Worm (Caenorhabditis elegans): Measurements from ENCODE around the gene fbxb-42.

Gene fbxb-42

DNA sequence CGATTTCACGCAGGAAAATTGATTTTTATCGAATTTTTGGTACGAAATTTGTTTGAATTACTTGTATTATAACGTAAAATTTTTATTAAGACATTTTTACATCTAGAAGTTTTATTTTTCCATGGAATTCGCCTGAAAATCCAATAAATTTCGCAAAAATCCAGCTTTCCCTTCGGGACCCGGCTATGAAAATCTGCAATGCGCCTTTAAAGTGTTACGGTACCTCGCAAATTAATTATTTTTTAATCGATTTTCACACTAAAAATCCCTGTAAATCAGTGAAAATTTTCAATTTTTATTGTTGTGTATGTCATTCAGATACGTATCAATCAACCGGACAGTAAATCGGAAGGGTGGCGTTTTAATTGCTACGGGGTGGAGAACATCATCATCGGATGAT, 36.5 kb upstream of the fbxb-42 start:
- TF ChIP-seq unc-55 (GFP tag; optimal IDR thresholded peaks at IDR 0.05) (no peak), madf-2 (tag; optimal IDR thresholded peaks at IDR 0.05) (no peak), ahr-1 (tag; optimal IDR thresholded peaks at IDR 0.05) (no peak), syd-9 (tag; optimal IDR thresholded peaks at IDR 0.05) (no peak), ceh-9 (tag; optimal IDR thresholded peaks at IDR 0.05) (no peak), T23F11.4 (GFP tag; optimal IDR thresholded peaks at IDR 0.05) (no peak), fkh-10 (GFP tag; optimal IDR thresholded peaks at IDR 0.05) (no peak), ceh-30 (tag; optimal IDR thresholded peaks at IDR 0.05) (no peak)

DNA sequence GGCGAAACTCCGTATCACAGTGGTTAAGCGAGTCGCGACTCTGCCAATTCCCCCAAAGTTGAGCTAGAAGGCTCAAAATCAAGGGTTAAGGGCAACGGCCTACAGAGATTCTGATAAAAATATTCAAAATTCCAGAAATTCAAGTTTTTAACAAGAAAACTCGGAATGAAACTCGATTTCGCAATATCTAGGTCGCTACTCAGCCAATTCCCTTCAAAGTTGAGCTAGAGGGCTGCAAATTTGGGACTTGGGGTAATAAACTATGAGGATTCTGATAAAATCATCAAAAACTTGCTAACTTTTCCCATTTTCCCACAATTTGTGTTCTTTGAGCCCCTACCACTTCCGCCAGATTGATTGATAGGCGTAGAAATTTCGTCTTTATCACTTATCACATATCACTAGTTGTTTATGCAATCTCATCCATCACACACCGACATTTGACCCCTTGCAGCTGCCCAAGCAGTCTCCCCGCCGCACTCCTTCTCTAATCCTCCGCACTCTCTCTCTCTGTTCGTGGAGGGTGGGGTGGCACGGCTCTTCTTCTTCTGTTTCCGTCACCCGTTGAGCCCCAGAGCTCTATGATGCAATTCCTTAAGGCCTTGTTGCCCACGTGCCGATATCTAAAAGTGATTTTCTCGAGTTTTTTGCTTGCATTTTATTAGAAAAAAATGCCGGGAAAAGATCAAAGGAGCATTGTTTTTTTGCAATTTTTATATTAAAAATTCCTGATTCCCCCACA, 35.6 kb upstream of the fbxb-42 start:
- no peak for TF ChIP-seq pha-2 (tag; optimal IDR thresholded peaks at IDR 0.05)
- no peak for TF ChIP-seq ztf-16 (tag; optimal IDR thresholded peaks at IDR 0.05)
- no peak for TF ChIP-seq hlh-6 (tag; optimal IDR thresholded peaks at IDR 0.05)
- peak; percentile 94 for TF ChIP-seq unc-55 (GFP tag; optimal IDR thresholded peaks at IDR 0.05)
- peak; percentile 67 for TF ChIP-seq ceh-18 (tag; optimal IDR thresholded peaks at IDR 0.05)
- peak; percentile 84 for TF ChIP-seq ceh-34 (tag; optimal IDR thresholded peaks at IDR 0.05)
- TF ChIP-seq ceh-9 (tag; optimal IDR thresholded peaks at IDR 0.05) = no peak
- TF ChIP-seq dmd-4 (tag; optimal IDR thresholded peaks at IDR 0.05; ENCODE audit: borderline replicate concordance) = no peak
- peak; percentile 47 for TF ChIP-seq fax-1 (tag; optimal IDR thresholded peaks at IDR 0.05)
- TF ChIP-seq lim-6 (tag; optimal IDR thresholded peaks at IDR 0.05) = no peak
- no peak for TF ChIP-seq hlh-13 (GFP tag; optimal IDR thresholded peaks at IDR 0.05)
- peak; percentile 28 for TF ChIP-seq ceh-14 (tag; optimal IDR thresholded peaks at IDR 0.05)
- TF ChIP-seq sdc-2 (tag; optimal IDR thresholded peaks at IDR 0.05) = peak; percentile 24
- no peak for TF ChIP-seq ets-4 (tag; optimal IDR thresholded peaks at IDR 0.05)
- TF ChIP-seq elt-4 (tag; optimal IDR thresholded peaks at IDR 0.05) = no peak
- TF ChIP-seq K09A11.1 (tag; optimal IDR thresholded peaks at IDR 0.05; ENCODE audit: insufficient read depth) = no peak
- TF ChIP-seq ref-2 (tag; optimal IDR thresholded peaks at IDR 0.05) = peak; percentile 48
- TF ChIP-seq elt-2 (tag; optimal IDR thresholded peaks at IDR 0.05) = peak; percentile 50
- TF ChIP-seq unc-3 (GFP tag; conservative IDR thresholded peaks at IDR 0.05) = no peak
- no peak for TF ChIP-seq unc-3 (tag; optimal IDR thresholded peaks at IDR 0.05)
- TF ChIP-seq fkh-10 (GFP tag; optimal IDR thresholded peaks at IDR 0.05) = no peak
- no peak for TF ChIP-seq T23F11.4 (GFP tag; optimal IDR thresholded peaks at IDR 0.05)
- no peak for TF ChIP-seq ceh-22 (tag; optimal IDR thresholded peaks at IDR 0.05)
- TF ChIP-seq madf-2 (tag; optimal IDR thresholded peaks at IDR 0.05) = no peak
- TF ChIP-seq pat-9 (tag; optimal IDR thresholded peaks at IDR 0.05) = no peak
- TF ChIP-seq sox-2 (GFP tag; IDR thresholded peaks at IDR 0.05) = no peak
- peak; percentile 45 for TF ChIP-seq hlh-8 (tag; optimal IDR thresholded peaks at IDR 0.05)
- peak; percentile 57 for TF ChIP-seq tbx-2 (tag; optimal IDR thresholded peaks at IDR 0.05)
- TF ChIP-seq ceh-45 (GFP tag; IDR thresholded peaks at IDR 0.05) = no peak
- TF ChIP-seq syd-9 (tag; optimal IDR thresholded peaks at IDR 0.05) = peak; percentile 6
- peak; percentile 37 for TF ChIP-seq C08G9.2 (tag; optimal IDR thresholded peaks at IDR 0.05)
- TF ChIP-seq C38D4.7 (GFP tag; optimal IDR thresholded peaks at IDR 0.05) = no peak
- TF ChIP-seq mec-3 (tag; optimal IDR thresholded peaks at IDR 0.05; ENCODE audit: borderline replicate concordance) = no peak
- TF ChIP-seq rnt-1 (tag; optimal IDR thresholded peaks at IDR 0.05) = peak; percentile 79
- TF ChIP-seq hlh-30 (tag; optimal IDR thresholded peaks at IDR 0.05; ENCODE audit: insufficient read depth) = peak; percentile 11
- no peak for TF ChIP-seq tbx-7 (tag; optimal IDR thresholded peaks at IDR 0.05)
- peak; percentile 33 for TF ChIP-seq nfya-1 (tag; optimal IDR thresholded peaks at IDR 0.05)
- TF ChIP-seq npax-4 (tag; optimal IDR thresholded peaks at IDR 0.05) = no peak
- TF ChIP-seq nhr-11 (tag; optimal IDR thresholded peaks at IDR 0.05) = no peak
- peak; percentile 13 for TF ChIP-seq nhr-232 (tag; optimal IDR thresholded peaks at IDR 0.05)
- peak; percentile 56 for TF ChIP-seq unc-42 (tag; optimal IDR thresholded peaks at IDR 0.05)
- TF ChIP-seq ceh-31 (tag; optimal IDR thresholded peaks at IDR 0.05) = peak; percentile 36

Data from whole organism, late embryonic.